Worm (Caenorhabditis elegans) whole organism, early embryonic: ENCODE data around the gene ZK546.5.
A peak's percentile ranks its signal among the peaks of the same experiment; 100 is the strongest.

ENCODE experiments used
- B0310.2 ChIP-seq: sonication (generic microtip); optimal IDR thresholded peaks from 2 replicates; lab custom pipeline; 2016; ENCODE audit warnings: mild to moderate bottlenecking, missing genetic modification characterization, missing compliant biosample characterization
- F13C5.2 ChIP-seq: sonication (generic microtip); optimal IDR thresholded peaks from 2 replicates; lab custom pipeline; 2017; ENCODE audit warnings: mild to moderate bottlenecking, missing genetic modification characterization, inconsistent platforms, missing compliant biosample characterization
- aly-1 ChIP-seq: sonication (generic microtip); optimal IDR thresholded peaks from 2 replicates; lab custom pipeline; 2016; ENCODE audit warnings: missing genetic modification characterization, missing compliant biosample characterization
- ama-1 ChIP-seq: fragments of 150-350 bp; optimal IDR thresholded peaks from 2 replicates; lab custom pipeline; 2014
- ceh-13 ChIP-seq: fragments of 200-800 bp; sonication (Bioruptor generic); optimal IDR thresholded peaks from 2 replicates; lab custom pipeline; 2018; ENCODE audit warnings: mild to moderate bottlenecking, missing genetic modification characterization, missing compliant biosample characterization
- ceh-36 ChIP-seq: sonication (generic microtip); optimal IDR thresholded peaks from 2 replicates; lab custom pipeline; 2016; ENCODE audit warnings: missing genetic modification characterization, inconsistent platforms, missing compliant biosample characterization
- ets-7 ChIP-seq: sonication (generic microtip); optimal IDR thresholded peaks from 2 replicates; lab custom pipeline; 2016; ENCODE audit warnings: missing genotype, missing genetic modification characterization, missing compliant biosample characterization
- flt-1 ChIP-seq: fragments of 200-800 bp; sonication (Bioruptor generic); IDR thresholded peaks from 2 replicates; pipeline ENCODE4 v1.3.6; 2022; ENCODE audit warnings: missing genetic modification characterization, missing compliant biosample characterization
- hmbx-1 ChIP-seq: sonication (generic microtip); optimal IDR thresholded peaks from 2 replicates; lab custom pipeline; 2016; ENCODE audit warnings: mild to moderate bottlenecking, missing genetic modification characterization, missing compliant biosample characterization
- hmg-4 ChIP-seq: fragments of 200-800 bp; sonication (Bioruptor generic); optimal IDR thresholded peaks from 2 replicates; lab custom pipeline; 2018; ENCODE audit warnings: mild to moderate bottlenecking, missing genetic modification characterization, missing compliant biosample characterization
- hnd-1 ChIP-seq: sonication (generic microtip); optimal IDR thresholded peaks from 2 replicates; lab custom pipeline; 2016; ENCODE audit warnings: missing genetic modification characterization, missing compliant biosample characterization
- pes-1 ChIP-seq: fragments of 200-800 bp; sonication (Bioruptor generic); IDR thresholded peaks from 2 replicates; pipeline ENCODE4 v1.3.6; 2022; ENCODE audit warnings: missing genetic modification reagents, missing genetic modification characterization, missing compliant biosample characterization
- scrt-1 ChIP-seq: fragments of 200-800 bp; sonication (Bioruptor generic); IDR thresholded peaks from 2 replicates; pipeline ENCODE4 v1.3.6; 2022; ENCODE audit warnings: missing genetic modification characterization, missing compliant biosample characterization
- sea-1 ChIP-seq: fragments of 200-800 bp; sonication (Bioruptor generic); conservative IDR thresholded peaks from 2 replicates; pipeline ENCODE4 v1.3.6; 2022; ENCODE audit warnings: missing genetic modification characterization, missing compliant biosample characterization
- tbx-11 ChIP-seq: fragments of 200-800 bp; sonication (Bioruptor generic); IDR thresholded peaks from 2 replicates; pipeline ENCODE4 v1.3.6; 2022; ENCODE audit warnings: missing genetic modification characterization, missing compliant biosample characterization
- tbx-37 ChIP-seq: fragments of 200-800 bp; sonication (Bioruptor generic); conservative IDR thresholded peaks from 2 replicates; pipeline ENCODE4 v1.3.6; 2022; ENCODE audit warnings: missing genetic modification reagents, missing genetic modification characterization, missing compliant biosample characterization
- tra-4 ChIP-seq: sonication (generic microtip); optimal IDR thresholded peaks from 2 replicates; lab custom pipeline; 2017; ENCODE audit warnings: missing genetic modification characterization, missing compliant biosample characterization

The ZK546.5 gene

DNA sequence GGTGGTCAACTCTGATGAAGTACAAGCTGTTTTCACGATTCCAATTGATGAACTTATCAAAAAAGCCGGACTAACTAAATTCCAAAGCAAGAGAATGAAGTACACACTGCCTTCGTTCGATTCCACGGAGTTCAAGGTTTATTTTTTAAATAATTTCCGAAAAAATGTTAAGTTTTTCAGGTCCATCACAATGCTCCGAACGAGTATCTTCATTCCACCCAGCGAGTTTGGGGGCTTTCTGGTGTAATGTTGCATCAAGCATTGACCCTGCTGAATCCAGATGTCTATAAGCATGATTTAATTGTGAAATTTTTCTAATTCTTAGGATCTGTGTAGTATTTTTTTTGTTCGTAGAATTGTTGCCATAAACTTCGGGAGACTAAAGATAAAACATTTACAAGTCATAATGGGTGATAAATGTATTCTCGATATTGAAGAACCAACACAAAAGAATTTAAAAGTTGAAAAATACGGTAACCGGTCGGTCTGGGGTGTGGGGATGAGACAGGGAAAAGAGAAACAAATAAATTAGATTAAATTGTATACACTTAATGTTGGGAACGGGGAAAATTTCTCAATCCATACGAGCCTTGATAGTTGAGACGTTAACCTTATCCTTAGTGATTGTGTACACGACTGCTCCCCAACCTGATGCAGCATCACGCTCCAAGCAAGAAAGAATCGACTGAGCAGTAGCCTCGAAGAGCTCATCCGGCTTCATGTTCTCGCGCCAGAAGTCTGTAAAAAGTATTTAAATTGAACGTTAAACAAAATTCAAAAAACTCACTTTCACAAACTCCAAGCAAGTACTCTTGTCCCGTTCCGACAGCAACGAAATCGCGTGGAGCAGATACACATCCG is 18.7 kb downstream of the ZK546.5 start:
- TF ChIP-seq hnd-1 (tag; lab: Kevin White, UChicago) (no peak), ceh-36 (tag; lab: Kevin White, UChicago) (no peak), tbx-37 (no peak), hmg-4 (GFP tag; lab: Kevin White, UChicago) (no peak), tbx-11 (no peak), aly-1 (tag; lab: Kevin White, UChicago) (no peak), scrt-1 (GFP tag; lab: Robert Waterston, UW) (no peak), flt-1 (no peak), hmbx-1 (no peak), sea-1 (GFP tag; lab: Robert Waterston, UW) (no peak), ama-1 (lab: Kevin White, UChicago) (no peak), ets-7 (tag; lab: Kevin White, UChicago) (no peak), pes-1 (GFP tag; lab: Robert Waterston, UW) (no peak), ceh-13 (GFP tag; lab: Kevin White, UChicago) (no peak), B0310.2 (no peak)

DNA sequence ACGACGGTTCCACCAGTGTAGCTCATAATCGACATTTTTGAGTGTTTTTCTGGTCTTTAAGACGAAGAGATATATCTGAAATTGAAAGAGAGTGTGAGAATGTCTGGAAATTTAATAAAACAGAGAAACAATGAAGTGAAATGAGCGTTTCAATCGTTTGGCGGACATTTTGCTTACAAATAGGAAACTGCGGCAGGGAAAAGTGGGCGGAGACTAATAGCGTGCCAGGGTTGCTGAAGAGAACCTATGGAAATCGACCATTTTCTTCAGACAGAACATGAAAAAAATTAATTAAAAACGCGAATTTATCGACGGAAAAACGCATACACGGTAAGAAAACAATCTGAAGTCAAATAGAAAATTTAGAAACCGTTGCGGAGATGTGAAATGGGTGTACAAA is 19.7 kb downstream of the ZK546.5 start, which contains the start of gene pbs-3:
TSS of gene pbs-3 (minus strand) at position 75 of the 400 bp plus-strand sequence.
- TF ChIP-seq aly-1 (tag; lab: Kevin White, UChicago), result no peak
- no peak; the same call in 1 of the 2 replicates for TF ChIP-seq pes-1 (GFP tag; lab: Robert Waterston, UW)
- peak; percentile 3 for TF ChIP-seq ets-7 (tag; lab: Kevin White, UChicago)
- no peak for TF ChIP-seq hmg-4 (GFP tag; lab: Kevin White, UChicago)
- peak; percentile 16 for TF ChIP-seq F13C5.2
- 0 out of 2 replicates have a peak, but pooled peaks have one; percentile 23 for TF ChIP-seq sea-1 (GFP tag; lab: Robert Waterston, UW)
- TF ChIP-seq tbx-37, result peak; percentile 54; the same call in 1 of the 2 replicates

DNA sequence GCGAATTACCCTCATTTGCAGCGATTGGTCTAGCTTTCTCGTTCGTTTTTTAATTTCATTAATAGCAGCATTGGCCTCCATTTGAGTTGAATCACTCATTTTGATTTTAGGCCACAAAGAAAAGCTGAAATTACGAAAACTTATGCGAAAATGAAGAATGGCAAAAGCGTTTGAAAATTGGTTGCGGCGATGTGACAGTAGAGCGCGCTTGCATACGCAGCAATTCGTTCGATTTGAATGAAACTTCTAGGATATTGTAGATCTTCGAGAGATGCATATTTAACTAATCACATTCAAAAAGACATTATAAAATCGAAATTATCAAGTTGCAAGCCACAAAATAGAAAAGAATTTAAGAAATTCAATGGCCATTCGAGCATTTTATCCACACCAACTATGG is 24.1 kb downstream of the ZK546.5 start, which contains the start of gene ulp-2:
TSS of gene ulp-2 (minus strand) at position 158 of the 400 bp plus-strand sequence.
- no peak for TF ChIP-seq tbx-37

DNA sequence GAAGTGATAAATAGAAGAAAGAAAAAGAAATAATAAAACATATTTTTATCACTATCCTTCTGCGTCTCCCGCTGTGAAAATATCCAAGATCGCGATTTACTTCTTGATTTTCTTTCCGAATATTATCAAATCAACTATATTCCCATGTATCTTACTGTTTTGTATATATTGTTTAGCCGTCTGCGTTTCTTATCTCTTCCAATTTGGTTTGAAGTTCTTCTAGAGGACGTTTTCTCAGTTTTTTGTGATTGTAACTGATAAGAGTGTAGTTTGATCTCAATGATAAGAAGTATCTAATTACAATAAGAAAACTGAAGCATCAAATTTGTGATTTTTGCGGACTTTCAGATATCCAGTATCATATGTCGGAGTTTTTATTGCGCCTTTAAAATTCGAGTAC is 25.1 kb downstream of the ZK546.5 start:
- TF ChIP-seq hmg-4 (GFP tag; lab: Kevin White, UChicago) (no peak), aly-1 (tag; lab: Kevin White, UChicago) (no peak), ceh-36 (tag; lab: Kevin White, UChicago) (no peak), ama-1 (lab: Kevin White, UChicago) (no peak), tbx-11 (no peak), B0310.2 (no peak), pes-1 (GFP tag; lab: Robert Waterston, UW) (no peak), hmbx-1 (no peak), tra-4 (no peak), scrt-1 (GFP tag; lab: Robert Waterston, UW) (no peak), F13C5.2 (no peak), hnd-1 (tag; lab: Kevin White, UChicago) (no peak), ets-7 (tag; lab: Kevin White, UChicago) (no peak)

DNA sequence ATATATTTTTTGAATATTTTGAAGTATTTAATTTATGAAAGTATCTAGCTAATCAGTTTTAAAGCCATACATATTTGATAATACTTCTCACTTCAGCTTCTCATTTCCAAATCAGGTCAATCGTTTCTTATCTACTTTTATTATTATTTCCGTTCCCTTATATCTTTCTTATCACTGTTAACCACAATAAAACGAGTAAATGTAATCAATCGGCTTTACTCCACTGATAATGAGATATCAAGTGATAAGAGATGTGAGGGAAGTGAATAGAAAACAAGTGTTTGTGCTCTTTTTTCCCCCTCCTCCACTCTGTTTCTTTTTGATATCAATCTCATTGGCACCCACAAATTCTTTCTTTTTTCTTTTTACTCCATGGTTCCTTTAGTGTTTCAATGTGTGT is 31.0 kb downstream of the ZK546.5 start:
- TF ChIP-seq ets-7 (tag; lab: Kevin White, UChicago) (no peak), aly-1 (tag; lab: Kevin White, UChicago) (no peak), tbx-37 (no peak), ceh-13 (GFP tag; lab: Kevin White, UChicago) (no peak), pes-1 (GFP tag; lab: Robert Waterston, UW) (no peak), ceh-36 (tag; lab: Kevin White, UChicago) (no peak), hmbx-1 (no peak), sea-1 (GFP tag; lab: Robert Waterston, UW) (no peak), B0310.2 (no peak), hmg-4 (GFP tag; lab: Kevin White, UChicago) (no peak), ama-1 (lab: Kevin White, UChicago) (no peak), hnd-1 (tag; lab: Kevin White, UChicago) (no peak), tbx-11 (no peak), scrt-1 (GFP tag; lab: Robert Waterston, UW) (no peak), flt-1 (no peak), F13C5.2 (no peak), tra-4 (no peak)

DNA sequence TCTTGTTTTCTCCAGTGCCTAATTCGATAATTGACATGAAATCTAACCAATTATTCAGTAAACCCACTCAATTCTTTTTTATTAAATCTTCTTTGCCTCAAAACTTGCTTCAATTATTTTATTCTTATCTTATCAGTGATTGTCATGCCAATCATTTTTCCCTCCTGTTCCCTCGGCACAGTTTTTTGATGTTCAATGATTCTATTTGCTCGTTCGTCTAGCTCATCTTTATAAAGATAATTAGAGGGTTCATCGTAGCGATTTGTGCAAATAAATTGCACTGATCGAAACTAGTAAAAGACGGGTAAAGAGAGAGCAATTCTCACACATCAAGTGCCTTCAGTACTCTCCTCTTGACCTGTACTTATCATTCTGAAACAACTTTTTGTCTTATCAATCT is 32.0 kb downstream of the ZK546.5 start:
- no peak for TF ChIP-seq B0310.2
- no peak for TF ChIP-seq ceh-13 (GFP tag; lab: Kevin White, UChicago)
- TF ChIP-seq ceh-36 (tag; lab: Kevin White, UChicago), result no peak
- no peak for TF ChIP-seq flt-1
- TF ChIP-seq F13C5.2, result no peak
- TF ChIP-seq pes-1 (GFP tag; lab: Robert Waterston, UW), result no peak
- TF ChIP-seq tra-4, result no peak
- no peak for TF ChIP-seq ama-1 (lab: Kevin White, UChicago)
- TF ChIP-seq tbx-11, result no peak
- no peak for TF ChIP-seq hnd-1 (tag; lab: Kevin White, UChicago)
- TF ChIP-seq aly-1 (tag; lab: Kevin White, UChicago), result no peak
- TF ChIP-seq hmbx-1, result no peak
- no peak for TF ChIP-seq tbx-37
- TF ChIP-seq ets-7 (tag; lab: Kevin White, UChicago), result no peak
- TF ChIP-seq hmg-4 (GFP tag; lab: Kevin White, UChicago), result no peak
- TF ChIP-seq scrt-1 (GFP tag; lab: Robert Waterston, UW), result no peak
- TF ChIP-seq sea-1 (GFP tag; lab: Robert Waterston, UW), result no peak

DNA sequence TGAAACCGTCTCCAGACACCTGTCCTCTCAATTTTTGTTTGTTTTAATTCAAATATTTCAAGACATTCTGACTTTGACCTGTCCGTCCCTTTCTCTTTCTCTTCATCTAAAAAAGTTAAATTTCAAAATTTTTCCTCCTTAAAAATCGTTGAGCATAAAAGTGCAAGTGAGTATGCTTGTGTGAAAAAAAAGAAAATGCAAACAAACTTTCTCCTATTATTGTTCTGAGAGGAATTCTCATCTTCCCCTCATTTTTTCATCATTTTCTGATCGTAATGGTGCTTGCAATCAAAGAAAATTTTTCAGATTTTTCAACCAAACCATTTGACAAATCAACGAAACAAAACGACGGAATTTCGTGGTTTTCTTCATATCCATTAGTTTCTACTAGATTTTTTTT is 33.2 kb downstream of the ZK546.5 start, which contains the start of gene shc-2:
TSS of gene shc-2 (plus strand) at position 301 of the 400 bp plus-strand sequence.
- TF ChIP-seq B0310.2 (no peak), flt-1 (no peak), pes-1 (GFP tag; lab: Robert Waterston, UW) (no peak), ceh-36 (tag; lab: Kevin White, UChicago) (no peak), tbx-37 (no peak)
